Fruit fly (Drosophila melanogaster) whole organism, prepupa: ENCODE measurements around the gene Acbp1.

Experiments used
- CG10631 ChIP-seq: fragments of 200-800 bp; sonication (Bioruptor generic); optimal IDR thresholded peaks from 2 replicates; lab custom pipeline; 2016; ENCODE audit warnings: missing biosample characterization, missing genetic modification characterization
- CG8119 ChIP-seq: fragments of 200-800 bp; sonication (Bioruptor generic); IDR thresholded peaks from 3 replicates; pipeline ENCODE4 v1.3.6; 2022; ENCODE audit warnings: missing biosample characterization, missing genetic modification characterization

dm6 chr2L:8190681-8191080 is 28.4 kb upstream of the Acbp1 start, which contains the start of gene CG34134:
- TF ChIP-seq CG8119 (GFP tag; lab: Robert Waterston, UW) (no peak), CG10631 (GFP tag; lab: Kevin White, UChicago) (no peak)
